Worm (Caenorhabditis elegans) whole organism, L2 larva: Measurements from ENCODE around the gene srj-25.
A peak's percentile ranks its signal among the peaks of the same experiment; 100 is the strongest.

Source experiments
- blmp-1 ChIP-seq: sonication (generic microtip); optimal IDR thresholded peaks from 2 replicates; lab custom pipeline; 2017; ENCODE audit warnings: missing genetic modification characterization, mild to moderate bottlenecking, missing compliant biosample characterization, antibody characterized with exemption, moderate library complexity; ENCODE audit not compliant: insufficient read depth
- fos-1 ChIP-seq: fragments of 150-350 bp; optimal IDR thresholded peaks from 2 replicates; lab custom pipeline; 2014; ENCODE audit warnings: missing biosample characterization, missing genetic modification characterization
- nhr-11 ChIP-seq: fragments of 150-350 bp; optimal IDR thresholded peaks from 2 replicates; lab custom pipeline; 2014; ENCODE audit warnings: missing biosample characterization, missing genetic modification characterization
- nhr-12 ChIP-seq: fragments of 150-350 bp; optimal IDR thresholded peaks from 2 replicates; lab custom pipeline; 2014; ENCODE audit warnings: missing biosample characterization, missing genetic modification characterization
- unc-55 ChIP-seq: fragments of 150-350 bp; sonication (generic microtip); optimal IDR thresholded peaks from 3 replicates; lab custom pipeline; 2014; ENCODE audit warnings: missing biosample characterization, missing genetic modification reagents, missing genetic modification characterization
- unc-62 ChIP-seq: fragments of 150-350 bp; optimal IDR thresholded peaks from 2 replicates; lab custom pipeline; 2014; ENCODE audit warnings: missing biosample characterization, missing genetic modification reagents, missing genetic modification characterization

ce11 chrV:774875-775359 lies 38.8 kb upstream of the srj-25 start, which contains the start of gene srbc-58:
- TF ChIP-seq nhr-11 (tag; lab: Kevin White, UChicago) (no peak), fos-1 (no peak), unc-55 (peak; percentile 34), blmp-1 (no peak), nhr-12 (tag; lab: Kevin White, UChicago) (no peak), unc-62 (GFP tag; lab: Kevin White, UChicago) (no peak)
